Worm (Caenorhabditis elegans) whole organism, L1 larva: ENCODE measurements around the gene C10C6.3.

Experiments
- C04F5.9 ChIP-seq: sonication (generic microtip); optimal IDR thresholded peaks from 2 replicates; lab custom pipeline; 2016; ENCODE audit warnings: missing genetic modification characterization, missing compliant biosample characterization
- aly-2 ChIP-seq: fragments of 150-350 bp; optimal IDR thresholded peaks from 2 replicates; lab custom pipeline; 2014; ENCODE audit warnings: missing biosample characterization, missing genetic modification characterization
- ama-1 ChIP-seq: fragments of 150-350 bp; optimal IDR thresholded peaks from 2 replicates; lab custom pipeline; 2014
- efl-3 ChIP-seq: fragments of 200-800 bp; sonication (Bioruptor generic); optimal IDR thresholded peaks from 2 replicates; lab custom pipeline; 2018; ENCODE audit warnings: mild to moderate bottlenecking, missing genetic modification characterization, missing compliant biosample characterization
- fos-1 ChIP-seq: fragments of 150-350 bp; optimal IDR thresholded peaks from 2 replicates; lab custom pipeline; 2014; ENCODE audit warnings: missing biosample characterization, missing genetic modification characterization
- jun-1 ChIP-seq: fragments of 150-350 bp; optimal IDR thresholded peaks from 2 replicates; lab custom pipeline; 2014; ENCODE audit warnings: missing biosample characterization, missing genetic modification reagents, missing genetic modification characterization
- lin-39 ChIP-seq: fragments of 150-350 bp; optimal IDR thresholded peaks from 2 replicates; lab custom pipeline; 2014; ENCODE audit warnings: missing biosample characterization, missing genetic modification reagents, missing genetic modification characterization
- lsy-2 ChIP-seq, 2 experiments: fragments of 150-350 bp; optimal IDR thresholded peaks; 2 replicates each; lab custom pipeline; 2014; ENCODE audit warnings: missing biosample characterization in 2 of 2, missing genetic modification characterization in 2 of 2
- nhr-11 ChIP-seq: fragments of 150-350 bp; optimal IDR thresholded peaks from 2 replicates; lab custom pipeline; 2014; ENCODE audit warnings: missing biosample characterization, missing genetic modification characterization
- nhr-76 ChIP-seq: sonication (generic microtip); optimal IDR thresholded peaks from 2 replicates; lab custom pipeline; 2017; ENCODE audit warnings: missing biosample characterization, missing genetic modification characterization
- rnt-1 ChIP-seq: sonication (generic microtip); optimal IDR thresholded peaks from 2 replicates; lab custom pipeline; 2016; ENCODE audit warnings: mild to moderate bottlenecking, missing genetic modification characterization, moderate library complexity, missing compliant biosample characterization
- snpc-4 ChIP-seq: fragments of 150-350 bp; optimal IDR thresholded peaks from 2 replicates; lab custom pipeline; 2014; ENCODE audit warnings: missing biosample characterization, missing genetic modification characterization
- unc-62 ChIP-seq: fragments of 150-350 bp; optimal IDR thresholded peaks from 2 replicates; lab custom pipeline; 2014; ENCODE audit warnings: missing biosample characterization, missing genetic modification reagents, missing genetic modification characterization

DNA sequence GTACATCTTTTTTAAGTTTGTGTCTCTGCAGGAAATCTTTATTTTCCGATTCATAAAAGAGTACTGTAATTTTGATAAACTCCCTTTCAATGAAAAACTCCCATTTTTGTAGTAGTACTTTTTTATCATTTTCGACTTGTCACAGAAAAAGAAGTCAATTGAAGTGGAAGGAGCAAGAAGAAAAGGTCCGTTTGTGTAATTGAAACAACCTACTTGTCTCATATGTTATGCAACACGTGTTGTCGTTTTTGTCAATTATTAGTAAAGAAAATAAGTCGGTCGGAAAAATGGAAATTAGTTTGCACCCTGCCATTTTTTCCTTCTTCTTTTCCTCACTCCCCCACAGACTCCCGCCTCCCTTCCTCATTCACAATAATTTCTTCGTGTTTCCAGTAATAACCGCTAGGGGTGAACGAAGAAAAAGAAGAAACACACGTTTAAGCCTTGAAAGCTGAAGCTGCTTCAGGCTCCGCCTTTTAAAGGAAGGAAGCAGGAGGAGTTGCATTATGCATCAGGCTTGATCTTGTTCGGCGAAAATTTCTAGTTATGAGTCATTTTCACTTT is 6.2 kb downstream of the C10C6.3 start:
- TF ChIP-seq rnt-1 (no peak), jun-1 (tag; lab: Kevin White, UChicago) (no peak), snpc-4 (no peak), fos-1 (tag; lab: Kevin White, UChicago) (no peak), unc-62 (GFP tag; lab: Kevin White, UChicago) (no peak), lsy-2 (tag; optimal IDR thresholded peaks at IDR 0.05; lab: Kevin White, UChicago) (no peak), efl-3 (GFP tag; lab: Kevin White, UChicago) (no peak), nhr-76 (no peak), lin-39 (no peak), aly-2 (tag; lab: Kevin White, UChicago) (no peak), nhr-11 (tag; lab: Kevin White, UChicago) (no peak), ama-1 (lab: Kevin White, UChicago) (no peak), C04F5.9 (tag; lab: Kevin White, UChicago) (no peak)
